Worm (Caenorhabditis elegans) whole organism, L1 larva: ENCODE data around the gene nphp-4.
A peak's percentile ranks its signal among the peaks of the same experiment; 100 is the strongest.

Experiments used
- C04F5.9 ChIP-seq: sonication (generic microtip); optimal IDR thresholded peaks from 2 replicates; lab custom pipeline; 2016; ENCODE audit warnings: missing genetic modification characterization, missing compliant biosample characterization
- C16A3.4 ChIP-seq: fragments of 150-350 bp; optimal IDR thresholded peaks from 2 replicates; lab custom pipeline; 2014; ENCODE audit warnings: missing biosample characterization, missing genetic modification characterization
- C34B4.2 ChIP-seq: sonication (generic microtip); optimal IDR thresholded peaks from 2 replicates; lab custom pipeline; 2017; ENCODE audit warnings: mild to moderate bottlenecking, missing genetic modification characterization, missing compliant biosample characterization
- Y116A8C.19 ChIP-seq: sonication (generic microtip); optimal IDR thresholded peaks from 2 replicates; lab custom pipeline; 2016; ENCODE audit warnings: missing compliant biosample characterization, missing genetic modification characterization, borderline replicate concordance
- aha-1 ChIP-seq: fragments of 150-350 bp; optimal IDR thresholded peaks from 2 replicates; lab custom pipeline; 2014; ENCODE audit warnings: missing biosample characterization, missing genetic modification characterization
- blmp-1 ChIP-seq: fragments of 150-350 bp; optimal IDR thresholded peaks from 2 replicates; lab custom pipeline; 2014; ENCODE audit warnings: missing biosample characterization, missing genetic modification characterization
- ceh-8 ChIP-seq: fragments of 200-800 bp; sonication (Bioruptor generic); optimal IDR thresholded peaks from 2 replicates; lab custom pipeline; 2018; ENCODE audit warnings: mild to moderate bottlenecking, missing genetic modification characterization, moderate library complexity, missing compliant biosample characterization
- ceh-88 ChIP-seq: fragments of 200-800 bp; sonication (Bioruptor generic); IDR thresholded peaks from 2 replicates; pipeline ENCODE4 v1.3.6; 2022; ENCODE audit warnings: missing genetic modification characterization, missing compliant biosample characterization
- ceh-90 ChIP-seq: sonication (generic microtip); optimal IDR thresholded peaks from 2 replicates; lab custom pipeline; 2016; ENCODE audit warnings: missing genetic modification characterization, missing compliant biosample characterization
- dpl-1 ChIP-seq, 3 experiments: fragments of 150-350 bp in 2 of 3; sonication (generic microtip) in 1 of 3; optimal IDR thresholded peaks; 2 replicates each; lab custom pipeline; 2014 to 2017; ENCODE audit warnings: missing biosample characterization in 3 of 3, missing genetic modification characterization in 3 of 3, missing genetic modification reagents in 3 of 3
- dsc-1 ChIP-seq: sonication (generic microtip); optimal IDR thresholded peaks from 2 replicates; lab custom pipeline; 2016; ENCODE audit warnings: mild to moderate bottlenecking, missing genetic modification characterization, missing compliant biosample characterization
- efl-1 ChIP-seq, 4 experiments: fragments of 150-350 bp; optimal IDR thresholded peaks in 3 of 4; peaks in 1 of 4; 1 replicate in 1 of 4; 2 replicates in 3 of 4; lab custom pipeline; 2014; ENCODE audit warnings: missing biosample characterization in 2 of 4, missing genetic modification characterization in 2 of 4, missing genetic modification reagents in 2 of 4
- egl-27 ChIP-seq, 2 experiments: fragments of 150-350 bp in 1 of 2; sonication (generic microtip); optimal IDR thresholded peaks; 3 replicates each; lab custom pipeline; 2017 to 2018; ENCODE audit warnings: missing biosample characterization in 2 of 2, missing genetic modification characterization in 2 of 2, missing genetic modification reagents in 2 of 2
- elt-3 ChIP-seq, 6 experiments: fragments of 150-350 bp in 1 of 6; sonication (generic microtip); optimal IDR thresholded peaks; 2 replicates each; lab custom pipeline; 2017 to 2018; ENCODE audit warnings: missing biosample characterization in 6 of 6, missing genetic modification characterization in 6 of 6, inconsistent platforms in 1 of 6
- ets-5 ChIP-seq: fragments of 200-800 bp; sonication (Bioruptor generic); IDR thresholded peaks from 2 replicates; pipeline ENCODE4 v1.3.6; 2022; ENCODE audit warnings: missing genetic modification characterization, missing compliant biosample characterization
- fkh-10 ChIP-seq: sonication (generic microtip); optimal IDR thresholded peaks from 2 replicates; lab custom pipeline; 2017; ENCODE audit warnings: missing biosample characterization, missing genetic modification reagents, missing genetic modification characterization
- fkh-4 ChIP-seq: sonication (generic microtip); optimal IDR thresholded peaks from 2 replicates; lab custom pipeline; 2016; ENCODE audit warnings: missing compliant biosample characterization, missing genetic modification characterization, borderline replicate concordance
- fkh-8 ChIP-seq: sonication (generic microtip); optimal IDR thresholded peaks from 2 replicates; lab custom pipeline; 2016; ENCODE audit warnings: mild to moderate bottlenecking, missing genetic modification characterization, missing compliant biosample characterization
- fos-1 ChIP-seq: fragments of 150-350 bp; optimal IDR thresholded peaks from 2 replicates; lab custom pipeline; 2014; ENCODE audit warnings: missing biosample characterization, missing genetic modification characterization
- hpl-2 ChIP-seq: fragments of 150-350 bp; optimal IDR thresholded peaks from 2 replicates; lab custom pipeline; 2014; ENCODE audit warnings: missing biosample characterization, missing genetic modification reagents, missing genetic modification characterization
- irx-1 ChIP-seq: sonication (generic microtip); optimal IDR thresholded peaks from 2 replicates; lab custom pipeline; 2016; ENCODE audit warnings: missing genetic modification characterization, missing compliant biosample characterization
- lin-13 ChIP-seq: fragments of 150-350 bp; optimal IDR thresholded peaks from 2 replicates; lab custom pipeline; 2014; ENCODE audit warnings: missing biosample characterization, missing genetic modification reagents, missing genetic modification characterization
- lin-14 ChIP-seq: fragments of 200-800 bp; sonication (Bioruptor generic); optimal IDR thresholded peaks from 2 replicates; lab custom pipeline; 2018; ENCODE audit warnings: mild to moderate bottlenecking, missing genetic modification characterization, moderate library complexity, missing compliant biosample characterization
- lin-15B ChIP-seq: fragments of 150-350 bp; sonication (generic microtip); optimal IDR thresholded peaks from 3 replicates; lab custom pipeline; 2014; ENCODE audit warnings: missing biosample characterization, missing genetic modification characterization
- lin-35 ChIP-seq, 2 experiments: fragments of 150-350 bp; optimal IDR thresholded peaks; 2 replicates each; lab custom pipeline; 2014; ENCODE audit warnings: missing biosample characterization in 2 of 2, missing genetic modification characterization in 2 of 2, missing genetic modification reagents in 2 of 2
- lir-3 ChIP-seq: sonication (generic microtip); optimal IDR thresholded peaks from 2 replicates; lab custom pipeline; 2016; ENCODE audit warnings: mild to moderate bottlenecking, missing genetic modification characterization, moderate library complexity, missing compliant biosample characterization; ENCODE audit not compliant: poor library complexity
- mab-9 ChIP-seq: fragments of 200-800 bp; sonication (Bioruptor generic); IDR thresholded peaks from 2 replicates; pipeline ENCODE4 v1.3.6; 2022; ENCODE audit warnings: missing genetic modification reagents, missing genetic modification characterization, missing compliant biosample characterization
- mdl-1 ChIP-seq, 2 experiments: fragments of 150-350 bp; optimal IDR thresholded peaks; 2 replicates each; lab custom pipeline; 2014 to 2017; ENCODE audit warnings: missing biosample characterization in 2 of 2, missing genetic modification characterization in 2 of 2, inconsistent platforms in 1 of 2
- mep-1 ChIP-seq: fragments of 150-350 bp; optimal IDR thresholded peaks from 2 replicates; lab custom pipeline; 2014; ENCODE audit warnings: missing biosample characterization, missing genetic modification characterization
- nhr-19 ChIP-seq: fragments of 200-800 bp; sonication (Bioruptor generic); conservative IDR thresholded peaks from 2 replicates; pipeline ENCODE4 v1.3.6; 2022; ENCODE audit warnings: missing genetic modification characterization, missing compliant biosample characterization
- nhr-237 ChIP-seq: fragments of 150-350 bp; optimal IDR thresholded peaks from 2 replicates; lab custom pipeline; 2014; ENCODE audit warnings: missing biosample characterization, missing genetic modification characterization
- nhr-28 ChIP-seq: fragments of 150-350 bp; optimal IDR thresholded peaks from 2 replicates; lab custom pipeline; 2014; ENCODE audit warnings: missing biosample characterization, missing genetic modification characterization
- nhr-47 ChIP-seq: sonication (generic microtip); optimal IDR thresholded peaks from 2 replicates; lab custom pipeline; 2016; ENCODE audit warnings: mild to moderate bottlenecking, missing genetic modification characterization, moderate library complexity, missing compliant biosample characterization
- nhr-76 ChIP-seq: sonication (generic microtip); optimal IDR thresholded peaks from 2 replicates; lab custom pipeline; 2017; ENCODE audit warnings: missing biosample characterization, missing genetic modification characterization
- nhr-77 ChIP-seq: fragments of 150-350 bp; optimal IDR thresholded peaks from 2 replicates; lab custom pipeline; 2014; ENCODE audit warnings: missing biosample characterization, missing genetic modification characterization
- nhr-84 ChIP-seq: sonication (generic microtip); optimal IDR thresholded peaks from 2 replicates; lab custom pipeline; 2017; ENCODE audit warnings: missing biosample characterization, missing genetic modification characterization
- pqm-1 ChIP-seq: sonication (generic microtip); optimal IDR thresholded peaks from 3 replicates; lab custom pipeline; 2017; ENCODE audit warnings: missing biosample characterization, missing genetic modification characterization
- snu-23 ChIP-seq: sonication (generic microtip); optimal IDR thresholded peaks from 2 replicates; lab custom pipeline; 2016; ENCODE audit warnings: missing genetic modification characterization, missing compliant biosample characterization
- sox-4 ChIP-seq: sonication (generic microtip); optimal IDR thresholded peaks from 2 replicates; lab custom pipeline; 2016; ENCODE audit warnings: missing genetic modification characterization, missing compliant biosample characterization
- sptf-1 ChIP-seq: fragments of 150-350 bp; optimal IDR thresholded peaks from 2 replicates; lab custom pipeline; 2014; ENCODE audit warnings: missing biosample characterization, missing genetic modification characterization
- sup-37 ChIP-seq: fragments of 200-800 bp; sonication (Bioruptor generic); optimal IDR thresholded peaks from 2 replicates; lab custom pipeline; 2018; ENCODE audit warnings: mild to moderate bottlenecking, missing genetic modification characterization, missing compliant biosample characterization
- tbx-2 ChIP-seq: sonication (generic microtip); optimal IDR thresholded peaks from 2 replicates; lab custom pipeline; 2016; ENCODE audit warnings: missing genetic modification characterization, missing compliant biosample characterization
- unc-30 ChIP-seq: sonication (generic microtip); optimal IDR thresholded peaks from 2 replicates; lab custom pipeline; 2017; ENCODE audit warnings: missing biosample characterization, missing genetic modification characterization
- unc-62 ChIP-seq: fragments of 150-350 bp; optimal IDR thresholded peaks from 2 replicates; lab custom pipeline; 2014; ENCODE audit warnings: missing biosample characterization, missing genetic modification reagents, missing genetic modification characterization
- unc-86 ChIP-seq: sonication (generic microtip); optimal IDR thresholded peaks from 2 replicates; lab custom pipeline; 2016; ENCODE audit warnings: missing genetic modification characterization, missing compliant biosample characterization
- zag-1 ChIP-seq: fragments of 150-350 bp; optimal IDR thresholded peaks from 2 replicates; lab custom pipeline; 2014; ENCODE audit warnings: missing biosample characterization, missing genetic modification characterization
- ztf-4 ChIP-seq: fragments of 150-350 bp; optimal IDR thresholded peaks from 2 replicates; lab custom pipeline; 2014; ENCODE audit warnings: missing biosample characterization, missing genetic modification characterization

Gene nphp-4

ce11 chrV:11849408-11849807 is 5.9 kb upstream of the nphp-4 start (continued):
- no peak for TF ChIP-seq dsc-1 (tag; lab: Kevin White, UChicago)
- no peak for TF ChIP-seq fkh-10
- TF ChIP-seq elt-3 (tag; optimal IDR thresholded peaks at IDR 0.05; lab: Kevin White, UChicago) = no peak
- no peak for TF ChIP-seq nhr-84 (tag; lab: Kevin White, UChicago)
- TF ChIP-seq ets-5 = no peak
- no peak for TF ChIP-seq dpl-1 (GFP tag; optimal IDR thresholded peaks at IDR 0.05; lab: Kevin White, UChicago)
- TF ChIP-seq nhr-77 (tag; lab: Kevin White, UChicago) = no peak
- no peak for TF ChIP-seq nhr-47 (tag; lab: Kevin White, UChicago)
- TF ChIP-seq hpl-2 (GFP tag; lab: Kevin White, UChicago) = no peak
- TF ChIP-seq nhr-19 (GFP tag; lab: Robert Waterston, UW) = no peak
- no peak for TF ChIP-seq nhr-237 (tag; lab: Kevin White, UChicago)
- TF ChIP-seq, all 84 proteins: peak for 3

ce11 chrV:11846969-11847368 is 3.4 kb upstream of the nphp-4 start:
- TF ChIP-seq C16A3.4 (tag; lab: Kevin White, UChicago) = no peak

ce11 chrV:11845492-11845891 is 2.0 kb upstream of the nphp-4 start, which contains the start of gene hmp-1:
Gene hmp-1, plus strand, starts transcription at chrV:11845871.
- no peak for TF ChIP-seq tbx-2 (tag; lab: Kevin White, UChicago)
- TF ChIP-seq efl-1 (optimal IDR thresholded peaks at IDR 0.05; lab: Kevin White, UChicago) = no peak
- TF ChIP-seq efl-1 (GFP tag; optimal IDR thresholded peaks at IDR 0.05 in 1 of 2; lab: Kevin White, UChicago) = peak in 1 of 2 experiments; percentile 38

ce11 chrV:11844828-11845227 is 1.3 kb upstream of the nphp-4 start:
- TF ChIP-seq ceh-90 (tag; lab: Kevin White, UChicago) = no peak
- TF ChIP-seq sptf-1 (tag; lab: Kevin White, UChicago) = no peak
- peak; percentile 60 for TF ChIP-seq mep-1 (tag; lab: Kevin White, UChicago)
- TF ChIP-seq unc-86 = no peak
- no peak for TF ChIP-seq zag-1 (tag; lab: Kevin White, UChicago)
- no peak for TF ChIP-seq lin-15B (tag; lab: Kevin White, UChicago)
- TF ChIP-seq sox-4 (tag; lab: Kevin White, UChicago) = no peak
- no peak for TF ChIP-seq unc-62
- TF ChIP-seq aha-1 = no peak
- no peak for TF ChIP-seq egl-27 (tag; optimal IDR thresholded peaks at IDR 0.05; lab: Kevin White, UChicago)
- TF ChIP-seq C04F5.9 (tag; lab: Kevin White, UChicago) = no peak
- peak; percentile 5 for TF ChIP-seq fos-1 (tag; lab: Kevin White, UChicago)
- peak; percentile 38 to 43 for TF ChIP-seq lin-35 (GFP tag; optimal IDR thresholded peaks at IDR 0.05; lab: Kevin White, UChicago)
- TF ChIP-seq ztf-4 (tag; lab: Kevin White, UChicago) = no peak
- no peak for TF ChIP-seq Y116A8C.19
- no peak for TF ChIP-seq nhr-76
- peak in 1 of 2 experiments; percentile 7 for TF ChIP-seq mdl-1 (tag; optimal IDR thresholded peaks at IDR 0.05; lab: Kevin White, UChicago)
- TF ChIP-seq fkh-4 (tag; lab: Kevin White, UChicago) = no peak
- TF ChIP-seq efl-1 (optimal IDR thresholded peaks at IDR 0.05; lab: Kevin White, UChicago) = no peak
- peak in 1 of 2 experiments; percentile 33 for TF ChIP-seq efl-1 (GFP tag; optimal IDR thresholded peaks at IDR 0.05 in 1 of 2; lab: Kevin White, UChicago)
- no peak for TF ChIP-seq ceh-88 (GFP tag; lab: Robert Waterston, UW)
- TF ChIP-seq sup-37 (GFP tag; lab: Kevin White, UChicago) = no peak
- TF ChIP-seq ceh-8 (GFP tag; lab: Kevin White, UChicago) = no peak
- TF ChIP-seq nhr-84 (tag; lab: Kevin White, UChicago) = no peak
- peak; percentile 94 for TF ChIP-seq lin-14 (GFP tag; lab: Kevin White, UChicago)
- no peak for TF ChIP-seq dpl-1 (GFP tag; optimal IDR thresholded peaks at IDR 0.05; lab: Kevin White, UChicago)
- no peak for TF ChIP-seq fkh-10
- no peak for TF ChIP-seq lin-13 (GFP tag; lab: Kevin White, UChicago)
- peak; percentile 60 for TF ChIP-seq blmp-1 (tag; lab: Kevin White, UChicago)
- no peak for TF ChIP-seq irx-1
- TF ChIP-seq C34B4.2 (tag; lab: Kevin White, UChicago) = no peak
- TF ChIP-seq nhr-28 (tag; lab: Kevin White, UChicago) = no peak
- no peak for TF ChIP-seq unc-30 (tag; lab: Kevin White, UChicago)
- TF ChIP-seq fkh-8 (tag; lab: Kevin White, UChicago) = no peak
- 0 out of 2 replicates have a peak, but pooled peaks have one; percentile 8 for TF ChIP-seq mab-9 (GFP tag; lab: Robert Waterston, UW)
- TF ChIP-seq lir-3 (tag; lab: Kevin White, UChicago) = no peak
- TF ChIP-seq pqm-1 (tag; lab: Kevin White, UChicago) = no peak
- peak; percentile 37 for TF ChIP-seq snu-23 (GFP tag; lab: Kevin White, UChicago)
